Fruit fly (Drosophila melanogaster) whole organism, adult: ENCODE measurements around the gene fit.
A peak's percentile ranks its signal among the peaks of the same experiment; 100 is the strongest.

Source experiments
- CG11617 ChIP-seq: fragments of 200-800 bp; sonication (Bioruptor generic); optimal IDR thresholded peaks from 2 replicates; lab custom pipeline; 2017; ENCODE audit warnings: mild to moderate bottlenecking, missing biosample characterization, missing genetic modification reagents, missing genetic modification characterization
- CG12768 ChIP-seq: fragments of 200-800 bp; sonication (Bioruptor generic); optimal IDR thresholded peaks from 2 replicates; lab custom pipeline; 2017; ENCODE audit warnings: missing biosample characterization, missing genetic modification characterization, mild to moderate bottlenecking, moderate library complexity, missing genetic modification reagents
- CG1620 ChIP-seq: fragments of 200-800 bp; sonication (Bioruptor generic); optimal IDR thresholded peaks from 2 replicates; lab custom pipeline; 2016; ENCODE audit warnings: missing biosample characterization, missing genetic modification characterization
- CG33017 ChIP-seq: fragments of 200-800 bp; sonication (Bioruptor generic); optimal IDR thresholded peaks from 2 replicates; lab custom pipeline; 2018; ENCODE audit warnings: missing biosample characterization, mild to moderate bottlenecking, missing genetic modification characterization, moderate library complexity
- CG7045 ChIP-seq: fragments of 200-800 bp; sonication (Bioruptor generic); optimal IDR thresholded peaks from 2 replicates; lab custom pipeline; 2017; ENCODE audit warnings: missing biosample characterization, mild to moderate bottlenecking, missing genetic modification characterization
- CG7101 ChIP-seq: fragments of 200-800 bp; sonication (Bioruptor generic); optimal IDR thresholded peaks from 2 replicates; lab custom pipeline; 2018; ENCODE audit warnings: missing biosample characterization, mild to moderate bottlenecking, missing genetic modification characterization, moderate library complexity
- Clk ChIP-seq: fragments of 200-800 bp; sonication (Bioruptor generic); optimal IDR thresholded peaks from 2 replicates; lab custom pipeline; 2017; ENCODE audit warnings: missing biosample characterization, missing genetic modification characterization
- Crg-1 ChIP-seq: fragments of 200-800 bp; sonication (Bioruptor generic); optimal IDR thresholded peaks from 2 replicates; lab custom pipeline; 2016; ENCODE audit warnings: missing biosample characterization, missing genetic modification characterization
- Mnt ChIP-seq: fragments of 200-800 bp; sonication (Bioruptor generic); optimal IDR thresholded peaks from 2 replicates; lab custom pipeline; 2016; ENCODE audit warnings: missing biosample characterization, mild to moderate bottlenecking, missing genetic modification characterization
- bab1 ChIP-seq: fragments of 200-800 bp; sonication (Bioruptor generic); optimal IDR thresholded peaks from 3 replicates; lab custom pipeline; 2019; ENCODE audit warnings: missing biosample characterization, mild to moderate bottlenecking, missing genetic modification characterization, moderate library complexity
- cnc ChIP-seq, 2 experiments: fragments of >200 bp; optimal IDR thresholded peaks; 2 replicates each; lab custom pipeline; 2017
- kay ChIP-seq: fragments of 200-800 bp; sonication (Bioruptor generic); peaks from one replicate; lab custom pipeline; 2016; ENCODE audit warnings: missing biosample characterization, missing genetic modification characterization, borderline replicate concordance
- ovo ChIP-seq: fragments of 200-800 bp; sonication (Bioruptor generic); optimal IDR thresholded peaks from 2 replicates; lab custom pipeline; 2016; ENCODE audit warnings: missing biosample characterization, missing genetic modification characterization
- tj ChIP-seq: fragments of 200-800 bp; sonication (Bioruptor generic); optimal IDR thresholded peaks from 3 replicates; lab custom pipeline; 2017; ENCODE audit warnings: missing biosample characterization, mild to moderate bottlenecking, missing genetic modification characterization, moderate library complexity

DNA sequence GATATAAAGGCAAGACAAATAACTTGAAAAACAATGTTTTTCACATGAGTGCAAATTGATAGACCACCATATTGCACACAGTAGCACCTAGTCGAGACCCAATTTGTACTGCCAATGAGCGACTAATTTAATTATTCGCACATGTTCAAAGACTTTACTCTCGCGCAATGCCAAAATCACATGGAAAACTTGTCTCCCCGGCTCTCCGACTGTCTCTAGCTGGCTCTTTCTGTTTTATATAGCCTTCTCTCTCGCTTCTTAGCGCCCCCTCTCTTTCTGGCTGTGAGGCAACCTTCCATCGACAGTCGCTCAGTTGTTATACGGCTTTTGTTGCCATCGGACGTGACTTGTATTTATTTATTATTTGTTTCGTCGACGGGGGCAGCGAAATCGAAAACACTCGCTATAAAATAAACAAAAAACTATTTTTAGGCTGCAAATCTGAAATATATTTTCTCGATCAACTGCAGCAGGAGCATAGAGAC is 9.2 kb downstream of the fit start, which contains the start of gene CG6656:
- TF ChIP-seq kay (no peak), CG33017 (tag; lab: Kevin White, UChicago) (peak; percentile 12), Crg-1 (no peak), Clk (no peak), ovo (GFP tag; lab: Kevin White, UChicago) (no peak), Mnt (GFP tag; lab: Kevin White, UChicago) (peak; percentile 90), cnc (optimal IDR thresholded peaks at IDR 0.05; lab: Kevin White, UChicago) (no peak), bab1 (GFP tag; lab: Kevin White, UChicago) (peak; percentile 5), CG7101 (no peak), CG12768 (peak; percentile 22), tj (GFP tag; lab: Kevin White, UChicago) (no peak), CG11617 (GFP tag; lab: Kevin White, UChicago) (peak; percentile 8), CG1620 (GFP tag; lab: Kevin White, UChicago) (no peak), CG7045 (GFP tag; lab: Kevin White, UChicago) (peak; percentile 17)
